Fruit fly (Drosophila melanogaster) Kc167 (cell line): ENCODE data around the gene grnd.

Experiments
- Myc ChIP-seq: fragments of >200 bp; optimal IDR thresholded peaks from 2 replicates; lab custom pipeline; 2017; ENCODE audit warnings: missing external identifiers
- Sin3A ChIP-seq: fragments of >200 bp; optimal IDR thresholded peaks from 2 replicates; lab custom pipeline; 2018; ENCODE audit warnings: missing external identifiers
- h ChIP-seq: fragments of >200 bp; optimal IDR thresholded peaks from 3 replicates; lab custom pipeline; 2018; ENCODE audit warnings: missing external identifiers
- insv ChIP-seq: fragments of >200 bp; optimal IDR thresholded peaks from 3 replicates; lab custom pipeline; 2018; ENCODE audit warnings: missing external identifiers
- psq ChIP-seq: fragments of >200 bp; optimal IDR thresholded peaks from 2 replicates; lab custom pipeline; 2017; ENCODE audit warnings: missing external identifiers
- ttk ChIP-seq: sonication (Bioruptor generic); optimal IDR thresholded peaks from 2 replicates; lab custom pipeline; 2017; ENCODE audit warnings: missing external identifiers

- TF ChIP-seq Myc = no peak
- no peak for TF ChIP-seq psq (lab: Kevin White, UChicago)
- TF ChIP-seq insv = no peak
- no peak for TF ChIP-seq Sin3A (lab: Kevin White, UChicago)
- no peak for TF ChIP-seq ttk (lab: Kevin White, UChicago)
- no peak for TF ChIP-seq h (lab: Kevin White, UChicago)
These were observed 21.6 kb upstream of the grnd start for dm6 chr2L:18463610-18464009.
